Fruit fly (Drosophila melanogaster) whole organism, adult: Measurements from ENCODE around the gene CG1416.

Source experiments
- CG11617 ChIP-seq: fragments of 200-800 bp; sonication (Bioruptor generic); optimal IDR thresholded peaks from 2 replicates; lab custom pipeline; 2017; ENCODE audit warnings: mild to moderate bottlenecking, missing biosample characterization, missing genetic modification reagents, missing genetic modification characterization
- CG12768 ChIP-seq: fragments of 200-800 bp; sonication (Bioruptor generic); optimal IDR thresholded peaks from 2 replicates; lab custom pipeline; 2017; ENCODE audit warnings: missing biosample characterization, missing genetic modification characterization, mild to moderate bottlenecking, moderate library complexity, missing genetic modification reagents
- CG14711 ChIP-seq: fragments of 200-800 bp; sonication (Bioruptor generic); optimal IDR thresholded peaks from 2 replicates; lab custom pipeline; 2018; ENCODE audit warnings: missing biosample characterization, mild to moderate bottlenecking, missing genetic modification characterization, moderate library complexity
- CG1620 ChIP-seq: fragments of 200-800 bp; sonication (Bioruptor generic); optimal IDR thresholded peaks from 2 replicates; lab custom pipeline; 2016; ENCODE audit warnings: missing biosample characterization, missing genetic modification characterization
- CG33017 ChIP-seq: fragments of 200-800 bp; sonication (Bioruptor generic); optimal IDR thresholded peaks from 2 replicates; lab custom pipeline; 2018; ENCODE audit warnings: missing biosample characterization, mild to moderate bottlenecking, missing genetic modification characterization, moderate library complexity
- CG5204 ChIP-seq: fragments of 200-800 bp; sonication (Bioruptor generic); optimal IDR thresholded peaks from 2 replicates; lab custom pipeline; 2016; ENCODE audit warnings: missing biosample characterization, missing genetic modification characterization
- CG7045 ChIP-seq: fragments of 200-800 bp; sonication (Bioruptor generic); optimal IDR thresholded peaks from 2 replicates; lab custom pipeline; 2017; ENCODE audit warnings: missing biosample characterization, mild to moderate bottlenecking, missing genetic modification characterization
- CG7101 ChIP-seq: fragments of 200-800 bp; sonication (Bioruptor generic); optimal IDR thresholded peaks from 2 replicates; lab custom pipeline; 2018; ENCODE audit warnings: missing biosample characterization, mild to moderate bottlenecking, missing genetic modification characterization, moderate library complexity
- Clk ChIP-seq: fragments of 200-800 bp; sonication (Bioruptor generic); optimal IDR thresholded peaks from 2 replicates; lab custom pipeline; 2017; ENCODE audit warnings: missing biosample characterization, missing genetic modification characterization
- Crg-1 ChIP-seq: fragments of 200-800 bp; sonication (Bioruptor generic); optimal IDR thresholded peaks from 2 replicates; lab custom pipeline; 2016; ENCODE audit warnings: missing biosample characterization, missing genetic modification characterization
- Hr96 ChIP-seq: fragments of 200-800 bp; sonication (Bioruptor generic); optimal IDR thresholded peaks from 2 replicates; lab custom pipeline; 2016; ENCODE audit warnings: missing biosample characterization, missing genetic modification characterization
- Mnt ChIP-seq: fragments of 200-800 bp; sonication (Bioruptor generic); optimal IDR thresholded peaks from 2 replicates; lab custom pipeline; 2016; ENCODE audit warnings: missing biosample characterization, mild to moderate bottlenecking, missing genetic modification characterization
- bab1 ChIP-seq: fragments of 200-800 bp; sonication (Bioruptor generic); optimal IDR thresholded peaks from 3 replicates; lab custom pipeline; 2019; ENCODE audit warnings: missing biosample characterization, mild to moderate bottlenecking, missing genetic modification characterization, moderate library complexity
- cic ChIP-seq: fragments of 200-800 bp; sonication (Bioruptor generic); optimal IDR thresholded peaks from 2 replicates; lab custom pipeline; 2017; ENCODE audit warnings: missing biosample characterization, mild to moderate bottlenecking, missing genetic modification characterization, moderate library complexity
- cnc ChIP-seq, 2 experiments: fragments of >200 bp; optimal IDR thresholded peaks; 2 replicates each; lab custom pipeline; 2017
- kay ChIP-seq: fragments of 200-800 bp; sonication (Bioruptor generic); peaks from one replicate; lab custom pipeline; 2016; ENCODE audit warnings: missing biosample characterization, missing genetic modification characterization, borderline replicate concordance
- ovo ChIP-seq: fragments of 200-800 bp; sonication (Bioruptor generic); optimal IDR thresholded peaks from 2 replicates; lab custom pipeline; 2016; ENCODE audit warnings: missing biosample characterization, missing genetic modification characterization
- pad ChIP-seq: fragments of 200-800 bp; sonication (Bioruptor generic); optimal IDR thresholded peaks from 3 replicates; lab custom pipeline; 2017; ENCODE audit warnings: missing biosample characterization, missing genetic modification characterization, mild to moderate bottlenecking, moderate library complexity, missing genetic modification reagents
- tj ChIP-seq: fragments of 200-800 bp; sonication (Bioruptor generic); optimal IDR thresholded peaks from 3 replicates; lab custom pipeline; 2017; ENCODE audit warnings: missing biosample characterization, mild to moderate bottlenecking, missing genetic modification characterization, moderate library complexity
- toe ChIP-seq: fragments of 200-800 bp; sonication (Bioruptor generic); optimal IDR thresholded peaks from 2 replicates; lab custom pipeline; 2016; ENCODE audit warnings: missing biosample characterization, missing genetic modification characterization

Gene CG1416

DNA sequence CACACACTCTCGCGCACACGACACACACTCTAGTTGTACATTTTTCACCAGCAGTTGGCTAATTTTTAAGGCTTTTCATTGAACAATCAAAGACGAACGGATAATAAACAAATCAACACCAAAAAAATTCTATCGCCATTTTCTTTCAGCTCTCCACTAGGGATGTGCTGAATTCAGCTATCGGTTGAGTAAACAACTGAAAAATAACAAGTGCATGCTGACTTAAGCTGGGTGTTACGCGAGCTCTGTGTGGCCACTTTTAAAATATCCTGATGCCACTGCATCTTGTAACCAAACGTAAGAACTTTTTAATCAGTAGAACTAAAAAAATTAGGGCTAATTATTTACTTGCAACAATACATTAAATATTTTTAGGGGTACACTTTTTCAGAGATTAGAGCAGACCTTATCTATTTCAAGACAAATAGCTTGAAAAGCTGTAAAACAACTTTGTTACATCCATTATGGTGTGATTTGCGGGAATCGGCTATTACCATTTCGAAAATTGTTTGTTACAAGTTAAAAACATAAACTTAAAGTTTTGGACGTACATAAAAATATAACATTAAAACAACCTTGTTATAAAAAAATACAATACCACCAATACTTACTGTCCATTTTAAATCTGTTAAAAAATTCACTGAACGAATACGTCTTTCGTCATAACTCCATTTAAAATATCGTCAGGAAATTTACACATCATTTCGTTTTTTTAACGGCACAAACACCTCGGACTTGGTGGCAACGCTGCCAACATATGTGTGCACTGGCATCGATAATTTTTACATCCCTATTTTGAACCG is at the start of gene CG1416, which contains the start of gene step:
Gene CG1416, plus strand, starts transcription at position 747 of the 803 bp plus-strand sequence.
Gene step, minus strand, starts transcription at position 203 of the 803 bp plus-strand sequence.
- no peak for TF ChIP-seq CG7045 (GFP tag; lab: Kevin White, UChicago)
- peak; percentile 24 for TF ChIP-seq Hr96
- no peak for TF ChIP-seq Crg-1
- TF ChIP-seq toe = peak; percentile 52
- no peak for TF ChIP-seq CG14711 (tag; lab: Kevin White, UChicago)
- TF ChIP-seq CG7101 (tag; lab: Kevin White, UChicago) = no peak
- no peak for TF ChIP-seq cnc (optimal IDR thresholded peaks at IDR 0.05; lab: Kevin White, UChicago)
- no peak for TF ChIP-seq Clk (GFP tag; lab: Kevin White, UChicago)
- TF ChIP-seq CG33017 (tag; lab: Kevin White, UChicago) = no peak
- TF ChIP-seq pad (GFP tag; lab: Kevin White, UChicago) = peak; percentile 20
- TF ChIP-seq CG11617 (GFP tag; lab: Kevin White, UChicago) = no peak
- no peak for TF ChIP-seq CG12768 (GFP tag; lab: Kevin White, UChicago)
- TF ChIP-seq cic (GFP tag; lab: Kevin White, UChicago) = no peak
- TF ChIP-seq CG5204 = peak; percentile 71
- TF ChIP-seq bab1 (GFP tag; lab: Kevin White, UChicago) = no peak
- TF ChIP-seq Mnt (GFP tag; lab: Kevin White, UChicago) = no peak
- peak; percentile 51 for TF ChIP-seq CG1620
- peak; percentile 65 for TF ChIP-seq kay (GFP tag; lab: Kevin White, UChicago)
- no peak for TF ChIP-seq tj (GFP tag; lab: Kevin White, UChicago)
- no peak for TF ChIP-seq ovo

DNA sequence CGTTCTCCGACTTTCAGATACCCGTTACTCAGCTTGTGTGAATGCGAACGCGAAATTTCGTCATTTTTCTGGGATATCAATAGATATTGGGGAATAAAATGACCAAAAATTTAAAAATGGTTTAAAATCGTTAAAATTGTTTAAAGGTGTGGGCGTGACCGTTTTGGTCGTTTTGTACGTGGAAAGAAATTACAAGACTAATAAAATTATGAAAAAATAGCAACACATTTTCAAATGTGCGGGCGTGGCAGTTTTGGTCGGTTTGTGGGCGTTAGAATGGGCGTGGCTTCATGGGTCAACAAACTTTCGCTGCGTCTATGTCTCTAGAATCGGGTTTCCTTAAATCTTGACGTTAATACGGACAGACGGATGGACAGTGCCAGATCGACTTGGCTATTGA is 31.7 kb upstream of the CG1416 start:
- TF ChIP-seq bab1 (GFP tag; lab: Kevin White, UChicago) (no peak), CG7101 (tag; lab: Kevin White, UChicago) (no peak), CG14711 (tag; lab: Kevin White, UChicago) (no peak), Crg-1 (no peak), toe (no peak), Hr96 (no peak)

DNA sequence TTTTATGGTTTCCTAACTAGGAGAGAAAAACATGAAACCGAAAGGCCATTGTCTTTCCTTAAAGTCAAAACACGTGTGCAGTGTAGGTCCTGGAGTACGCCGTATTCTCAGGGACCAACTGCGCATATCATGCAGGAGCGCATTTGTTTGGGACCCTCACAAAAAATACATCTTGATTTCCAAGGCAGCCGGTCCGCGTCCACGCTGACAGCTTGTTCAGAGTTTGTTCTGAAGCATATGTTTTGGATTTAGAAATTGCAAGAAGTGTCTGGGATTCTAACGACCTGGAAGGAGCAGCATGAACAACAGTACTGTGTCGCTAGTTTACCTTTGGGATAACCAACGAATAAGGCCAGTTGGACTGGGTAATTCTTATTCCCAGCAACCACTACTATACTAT is 8.9 kb upstream of the CG1416 start:
- TF ChIP-seq toe = no peak
- no peak for TF ChIP-seq Crg-1
- TF ChIP-seq CG12768 (GFP tag; lab: Kevin White, UChicago) = no peak
- no peak for TF ChIP-seq Clk (GFP tag; lab: Kevin White, UChicago)
- TF ChIP-seq tj (GFP tag; lab: Kevin White, UChicago) = no peak
- no peak for TF ChIP-seq CG7101 (tag; lab: Kevin White, UChicago)
- TF ChIP-seq CG7045 (GFP tag; lab: Kevin White, UChicago) = no peak
- no peak for TF ChIP-seq Hr96
- no peak for TF ChIP-seq kay (GFP tag; lab: Kevin White, UChicago)
- no peak for TF ChIP-seq cnc (optimal IDR thresholded peaks at IDR 0.05; lab: Kevin White, UChicago)
- no peak for TF ChIP-seq CG33017 (tag; lab: Kevin White, UChicago)

DNA sequence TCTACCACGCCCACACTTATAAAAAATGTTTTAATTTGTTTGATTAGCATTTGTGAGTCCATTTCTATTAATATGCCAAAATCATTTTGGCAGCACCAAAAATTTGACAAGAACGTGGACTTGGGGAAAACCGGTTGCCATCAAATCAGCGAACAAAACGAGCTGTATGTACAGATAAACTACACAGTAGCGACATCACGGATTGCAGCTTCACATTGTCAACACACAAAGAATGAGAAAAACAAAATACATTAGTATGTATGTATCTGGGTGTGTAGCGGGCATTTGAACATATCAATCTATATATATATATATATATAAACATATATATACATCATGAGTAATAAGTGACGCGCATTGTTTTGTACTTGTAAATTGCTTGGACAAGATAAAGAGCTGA is 5.0 kb upstream of the CG1416 start:
- no peak for TF ChIP-seq CG33017 (tag; lab: Kevin White, UChicago)
- no peak for TF ChIP-seq tj (GFP tag; lab: Kevin White, UChicago)
- no peak for TF ChIP-seq CG14711 (tag; lab: Kevin White, UChicago)
- TF ChIP-seq Clk (GFP tag; lab: Kevin White, UChicago) = no peak
- TF ChIP-seq toe = no peak
- TF ChIP-seq Mnt (GFP tag; lab: Kevin White, UChicago) = no peak
- TF ChIP-seq kay (GFP tag; lab: Kevin White, UChicago) = peak; percentile 7

dm6 chr2L:21753448-21753908 is 4.3 kb upstream of the CG1416 start:
- TF ChIP-seq tj (GFP tag; lab: Kevin White, UChicago) (peak; percentile 19), kay (GFP tag; lab: Kevin White, UChicago) (peak; percentile 81), CG11617 (GFP tag; lab: Kevin White, UChicago) (no peak), Mnt (GFP tag; lab: Kevin White, UChicago) (peak; percentile 42)

DNA sequence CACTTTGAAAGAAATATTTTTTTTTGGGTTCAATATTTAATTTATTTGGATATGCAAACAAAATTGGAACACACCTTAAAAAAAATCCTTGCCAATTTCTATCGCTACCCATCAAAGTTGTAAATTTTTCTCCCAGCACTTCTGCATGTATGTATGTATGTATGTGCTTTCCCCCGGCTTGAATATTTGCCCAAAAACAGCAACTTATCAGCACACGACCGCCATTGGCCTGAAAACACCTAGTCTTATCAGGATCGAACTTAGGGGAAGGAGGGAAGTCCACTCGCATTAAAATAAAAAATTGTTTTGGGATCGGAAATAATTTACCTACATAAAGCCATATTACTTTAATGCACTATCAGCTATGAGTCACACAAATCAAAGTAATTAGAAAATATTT is 3.8 kb upstream of the CG1416 start:
- TF ChIP-seq Clk (GFP tag; lab: Kevin White, UChicago) = no peak
- no peak for TF ChIP-seq CG14711 (tag; lab: Kevin White, UChicago)
- TF ChIP-seq CG7045 (GFP tag; lab: Kevin White, UChicago) = no peak
- no peak for TF ChIP-seq CG1620

DNA sequence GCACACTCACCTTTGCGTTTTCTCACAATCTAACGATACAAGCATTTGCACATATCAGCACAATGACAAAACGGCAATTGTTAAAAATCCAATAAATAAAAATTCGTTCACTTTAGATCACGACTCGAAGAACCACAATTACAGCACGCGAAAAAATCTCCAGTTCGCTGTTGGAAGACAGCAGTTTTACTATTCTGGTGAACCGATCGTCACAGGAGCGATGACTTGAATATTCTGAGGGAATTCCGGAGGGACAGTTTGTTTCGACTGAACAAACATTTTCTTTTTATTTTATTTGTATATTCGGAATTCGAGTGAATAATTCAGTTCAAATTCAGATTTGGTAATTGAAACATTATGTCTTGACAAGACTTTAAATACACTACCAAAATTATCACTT is 2.5 kb upstream of the CG1416 start:
- TF ChIP-seq CG12768 (GFP tag; lab: Kevin White, UChicago) (no peak), cic (GFP tag; lab: Kevin White, UChicago) (no peak), Hr96 (no peak), kay (GFP tag; lab: Kevin White, UChicago) (no peak), CG33017 (tag; lab: Kevin White, UChicago) (no peak), CG5204 (no peak), Clk (GFP tag; lab: Kevin White, UChicago) (no peak), CG1620 (no peak), Mnt (GFP tag; lab: Kevin White, UChicago) (no peak), ovo (no peak), bab1 (GFP tag; lab: Kevin White, UChicago) (no peak)
